Worm (Caenorhabditis elegans) whole organism, L1 larva: ENCODE results near the gene brc-1.
A peak's percentile ranks its signal among the peaks of the same experiment; 100 is the strongest.
"Not testable (repeated sequence)": the region's sequence is repeated elsewhere in the genome, so short reads cannot be mapped to it uniquely, and the experiment has no call there.

ENCODE experiments used
- C04F5.9 ChIP-seq: sonication (generic microtip); optimal IDR thresholded peaks from 2 replicates; lab custom pipeline; 2016; ENCODE audit warnings: missing genetic modification characterization, missing compliant biosample characterization
- C34B4.2 ChIP-seq: sonication (generic microtip); optimal IDR thresholded peaks from 2 replicates; lab custom pipeline; 2017; ENCODE audit warnings: mild to moderate bottlenecking, missing genetic modification characterization, missing compliant biosample characterization
- Y116A8C.19 ChIP-seq: sonication (generic microtip); optimal IDR thresholded peaks from 2 replicates; lab custom pipeline; 2016; ENCODE audit warnings: missing compliant biosample characterization, missing genetic modification characterization, borderline replicate concordance
- aly-2 ChIP-seq: fragments of 150-350 bp; optimal IDR thresholded peaks from 2 replicates; lab custom pipeline; 2014; ENCODE audit warnings: missing biosample characterization, missing genetic modification characterization
- blmp-1 ChIP-seq: fragments of 150-350 bp; optimal IDR thresholded peaks from 2 replicates; lab custom pipeline; 2014; ENCODE audit warnings: missing biosample characterization, missing genetic modification characterization
- efl-1 ChIP-seq, 4 experiments: fragments of 150-350 bp; optimal IDR thresholded peaks in 3 of 4; peaks in 1 of 4; 1 replicate in 1 of 4; 2 replicates in 3 of 4; lab custom pipeline; 2014; ENCODE audit warnings: missing biosample characterization in 2 of 4, missing genetic modification characterization in 2 of 4, missing genetic modification reagents in 2 of 4
- elt-2 ChIP-seq: sonication (generic microtip); optimal IDR thresholded peaks from 2 replicates; lab custom pipeline; 2016; ENCODE audit warnings: missing genetic modification characterization, mild to moderate bottlenecking, inconsistent platforms, missing compliant biosample characterization, missing genetic modification reagents
- fkh-8 ChIP-seq: sonication (generic microtip); optimal IDR thresholded peaks from 2 replicates; lab custom pipeline; 2016; ENCODE audit warnings: mild to moderate bottlenecking, missing genetic modification characterization, missing compliant biosample characterization
- hpl-2 ChIP-seq: fragments of 150-350 bp; optimal IDR thresholded peaks from 2 replicates; lab custom pipeline; 2014; ENCODE audit warnings: missing biosample characterization, missing genetic modification reagents, missing genetic modification characterization
- jun-1 ChIP-seq: fragments of 150-350 bp; optimal IDR thresholded peaks from 2 replicates; lab custom pipeline; 2014; ENCODE audit warnings: missing biosample characterization, missing genetic modification reagents, missing genetic modification characterization
- lin-13 ChIP-seq: fragments of 150-350 bp; optimal IDR thresholded peaks from 2 replicates; lab custom pipeline; 2014; ENCODE audit warnings: missing biosample characterization, missing genetic modification reagents, missing genetic modification characterization
- lin-14 ChIP-seq: fragments of 200-800 bp; sonication (Bioruptor generic); optimal IDR thresholded peaks from 2 replicates; lab custom pipeline; 2018; ENCODE audit warnings: mild to moderate bottlenecking, missing genetic modification characterization, moderate library complexity, missing compliant biosample characterization
- lin-15B ChIP-seq: fragments of 150-350 bp; sonication (generic microtip); optimal IDR thresholded peaks from 3 replicates; lab custom pipeline; 2014; ENCODE audit warnings: missing biosample characterization, missing genetic modification characterization
- lsy-2 ChIP-seq, 2 experiments: fragments of 150-350 bp; optimal IDR thresholded peaks; 2 replicates each; lab custom pipeline; 2014; ENCODE audit warnings: missing biosample characterization in 2 of 2, missing genetic modification characterization in 2 of 2
- mdl-1 ChIP-seq, 2 experiments: fragments of 150-350 bp; optimal IDR thresholded peaks; 2 replicates each; lab custom pipeline; 2014 to 2017; ENCODE audit warnings: missing biosample characterization in 2 of 2, missing genetic modification characterization in 2 of 2, inconsistent platforms in 1 of 2
- mef-2 ChIP-seq: fragments of 150-350 bp; optimal IDR thresholded peaks from 2 replicates; lab custom pipeline; 2014; ENCODE audit warnings: missing biosample characterization, missing genetic modification characterization
- mep-1 ChIP-seq: fragments of 150-350 bp; optimal IDR thresholded peaks from 2 replicates; lab custom pipeline; 2014; ENCODE audit warnings: missing biosample characterization, missing genetic modification characterization
- nhr-19 ChIP-seq: fragments of 200-800 bp; sonication (Bioruptor generic); conservative IDR thresholded peaks from 2 replicates; pipeline ENCODE4 v1.3.6; 2022; ENCODE audit warnings: missing genetic modification characterization, missing compliant biosample characterization
- nhr-20 ChIP-seq: sonication (generic microtip); optimal IDR thresholded peaks from 2 replicates; lab custom pipeline; 2016; ENCODE audit warnings: mild to moderate bottlenecking, missing genetic modification characterization, missing compliant biosample characterization
- nhr-71 ChIP-seq: sonication (generic microtip); optimal IDR thresholded peaks from 2 replicates; lab custom pipeline; 2016; ENCODE audit warnings: mild to moderate bottlenecking, missing genetic modification characterization, moderate library complexity, missing compliant biosample characterization
- nhr-84 ChIP-seq: sonication (generic microtip); optimal IDR thresholded peaks from 2 replicates; lab custom pipeline; 2017; ENCODE audit warnings: missing biosample characterization, missing genetic modification characterization
- nhr-90 ChIP-seq: sonication (generic microtip); optimal IDR thresholded peaks from 2 replicates; lab custom pipeline; 2016; ENCODE audit warnings: mild to moderate bottlenecking, missing genetic modification characterization, missing compliant biosample characterization; ENCODE audit not compliant: poor library complexity
- pag-3 ChIP-seq: sonication (generic microtip); optimal IDR thresholded peaks from 2 replicates; lab custom pipeline; 2017; ENCODE audit warnings: missing genetic modification characterization, mild to moderate bottlenecking, missing compliant biosample characterization, antibody characterized with exemption, borderline replicate concordance; ENCODE audit not compliant: insufficient read depth
- swsn-7 ChIP-seq: sonication (generic microtip); optimal IDR thresholded peaks from 2 replicates; lab custom pipeline; 2016; ENCODE audit warnings: missing genetic modification characterization, missing compliant biosample characterization
- unc-62 ChIP-seq: fragments of 150-350 bp; optimal IDR thresholded peaks from 2 replicates; lab custom pipeline; 2014; ENCODE audit warnings: missing biosample characterization, missing genetic modification reagents, missing genetic modification characterization
- ztf-11 ChIP-seq, 2 experiments: sonication (generic microtip); optimal IDR thresholded peaks; 2 replicates each; lab custom pipeline; 2016 to 2017; ENCODE audit warnings: missing genetic modification characterization in 2 of 2, missing biosample characterization in 1 of 2, missing compliant biosample characterization in 1 of 2

The brc-1 gene

ce11 chrIII:3854868-3855267 lies 7.9 kb downstream of the brc-1 start (continued):
- peak; percentile 20 for TF ChIP-seq lin-15B (tag; lab: Kevin White, UChicago)
- peak; percentile 48 to 64 for TF ChIP-seq efl-1 (optimal IDR thresholded peaks at IDR 0.05; lab: Kevin White, UChicago)
- TF ChIP-seq efl-1 (GFP tag; optimal IDR thresholded peaks at IDR 0.05 in 1 of 2; lab: Kevin White, UChicago): peak; percentile 47 to 96
- TF ChIP-seq, all 84 proteins: peak for 31; not testable (repeated sequence) for 53

- TF ChIP-seq lsy-2 (tag; optimal IDR thresholded peaks at IDR 0.05; lab: Kevin White, UChicago) (peak in 1 of 2 experiments; percentile 9), nhr-19 (GFP tag; lab: Robert Waterston, UW) (peak; percentile 53)
Measured at ce11 chrIII:3852030-3852579, 10.7 kb downstream of the brc-1 start, which contains the start of gene cyp-25A4. Gene cyp-25A4 (minus strand): TSS chrIII:3852080.

ce11 chrIII:3844746-3845145 lies 18.0 kb downstream of the brc-1 start, which contains the start of gene maph-1.3:
Gene maph-1.3 (plus strand): TSS chrIII:3844893.
- not testable (repeated sequence) for TF ChIP-seq nhr-71 (tag; lab: Kevin White, UChicago); elt-2 (tag; lab: Kevin White, UChicago); unc-62 (GFP tag; lab: Kevin White, UChicago)

- not testable (repeated sequence) for TF ChIP-seq nhr-71 (tag; lab: Kevin White, UChicago); mdl-1 (tag; optimal IDR thresholded peaks at IDR 0.05; lab: Kevin White, UChicago); lin-14 (GFP tag; lab: Kevin White, UChicago)
Measured at ce11 chrIII:3843514-3843913, 19.3 kb downstream of the brc-1 start, which contains the start of gene C36A4.4. Gene C36A4.4 (minus strand): TSS chrIII:3843614.

ce11 chrIII:3840279-3840678 lies 22.5 kb downstream of the brc-1 start, which contains the start of gene C36A4.11:
Gene C36A4.11 (plus strand): TSS chrIII:3840579.
- not testable (repeated sequence) for TF ChIP-seq C04F5.9; nhr-84 (tag; lab: Kevin White, UChicago); jun-1 (tag; lab: Kevin White, UChicago)

ce11 chrIII:3839635-3840034 lies 23.1 kb downstream of the brc-1 start, which contains the start of gene cyp-25A3:
Gene cyp-25A3 (minus strand): TSS chrIII:3839735.
- peak; percentile 15 for TF ChIP-seq blmp-1
- TF ChIP-seq hpl-2 (GFP tag; lab: Kevin White, UChicago): no peak
- TF ChIP-seq C04F5.9: no peak

ce11 chrIII:3834800-3835271 lies 27.9 kb downstream of the brc-1 start, which contains the start of gene cyp-25A2:
Gene cyp-25A2 (plus strand): TSS chrIII:3835221.
- peak; percentile 6 for TF ChIP-seq nhr-20 (tag; lab: Kevin White, UChicago)
- no peak for TF ChIP-seq C34B4.2 (tag; lab: Kevin White, UChicago)
- no peak for TF ChIP-seq efl-1 (optimal IDR thresholded peaks at IDR 0.05; lab: Kevin White, UChicago)
- TF ChIP-seq efl-1 (GFP tag; optimal IDR thresholded peaks at IDR 0.05 in 1 of 2; lab: Kevin White, UChicago): peak in 1 of 2 experiments; percentile 66
- TF ChIP-seq elt-2 (tag; lab: Kevin White, UChicago): peak; percentile 73

- TF ChIP-seq swsn-7 (tag; lab: Kevin White, UChicago) (no peak), hpl-2 (GFP tag; lab: Kevin White, UChicago) (no peak), fkh-8 (no peak), lin-13 (GFP tag; lab: Kevin White, UChicago) (no peak), pag-3 (no peak), unc-62 (GFP tag; lab: Kevin White, UChicago) (no peak), efl-1 (optimal IDR thresholded peaks at IDR 0.05; lab: Kevin White, UChicago) (no peak), efl-1 (GFP tag; optimal IDR thresholded peaks at IDR 0.05 in 1 of 2; lab: Kevin White, UChicago) (no peak), ztf-11 (tag; optimal IDR thresholded peaks at IDR 0.05; lab: Kevin White, UChicago) (no peak), nhr-90 (tag; lab: Kevin White, UChicago) (no peak), mep-1 (tag; lab: Kevin White, UChicago) (no peak), Y116A8C.19 (no peak), jun-1 (tag; lab: Kevin White, UChicago) (no peak), aly-2 (tag; lab: Kevin White, UChicago) (no peak), mef-2 (no peak)
Measured at ce11 chrIII:3832291-3832690, 30.5 kb downstream of the brc-1 start, which contains the start of gene cyp-25A1. Gene cyp-25A1 (plus strand): TSS chrIII:3832591.
